Worm (Caenorhabditis elegans) whole organism, L1 larva: ENCODE measurements around the gene F36G3.2.

ENCODE experiments used
- C04F5.9 ChIP-seq: sonication (generic microtip); optimal IDR thresholded peaks from 2 replicates; lab custom pipeline; 2016; ENCODE audit warnings: missing genetic modification characterization, missing compliant biosample characterization
- C16A3.4 ChIP-seq: fragments of 150-350 bp; optimal IDR thresholded peaks from 2 replicates; lab custom pipeline; 2014; ENCODE audit warnings: missing biosample characterization, missing genetic modification characterization
- C34B4.2 ChIP-seq: sonication (generic microtip); optimal IDR thresholded peaks from 2 replicates; lab custom pipeline; 2017; ENCODE audit warnings: mild to moderate bottlenecking, missing genetic modification characterization, missing compliant biosample characterization
- aha-1 ChIP-seq: fragments of 150-350 bp; optimal IDR thresholded peaks from 2 replicates; lab custom pipeline; 2014; ENCODE audit warnings: missing biosample characterization, missing genetic modification characterization
- alr-1 ChIP-seq: fragments of 200-800 bp; sonication (Bioruptor generic); optimal IDR thresholded peaks from 2 replicates; lab custom pipeline; 2018; ENCODE audit warnings: borderline replicate concordance, mild to moderate bottlenecking, missing genetic modification characterization, missing compliant biosample characterization
- aly-2 ChIP-seq: fragments of 150-350 bp; optimal IDR thresholded peaks from 2 replicates; lab custom pipeline; 2014; ENCODE audit warnings: missing biosample characterization, missing genetic modification characterization
- ceh-63 ChIP-seq: fragments of 200-800 bp; sonication (Bioruptor generic); optimal IDR thresholded peaks from 2 replicates; lab custom pipeline; 2018; ENCODE audit warnings: mild to moderate bottlenecking, missing genetic modification characterization, missing compliant biosample characterization
- ceh-8 ChIP-seq: fragments of 200-800 bp; sonication (Bioruptor generic); optimal IDR thresholded peaks from 2 replicates; lab custom pipeline; 2018; ENCODE audit warnings: mild to moderate bottlenecking, missing genetic modification characterization, moderate library complexity, missing compliant biosample characterization
- ceh-82 ChIP-seq, 3 experiments: fragments of 150-350 bp in 1 of 3; sonication (generic microtip) in 2 of 3; optimal IDR thresholded peaks; 2 replicates each; lab custom pipeline; 2014 to 2017; ENCODE audit warnings: missing biosample characterization in 3 of 3, missing genetic modification characterization in 3 of 3
- ceh-88 ChIP-seq: fragments of 200-800 bp; sonication (Bioruptor generic); IDR thresholded peaks from 2 replicates; pipeline ENCODE4 v1.3.6; 2022; ENCODE audit warnings: missing genetic modification characterization, missing compliant biosample characterization
- ceh-90 ChIP-seq: sonication (generic microtip); optimal IDR thresholded peaks from 2 replicates; lab custom pipeline; 2016; ENCODE audit warnings: missing genetic modification characterization, missing compliant biosample characterization
- efl-1 ChIP-seq, 4 experiments: fragments of 150-350 bp; optimal IDR thresholded peaks in 3 of 4; peaks in 1 of 4; 1 replicate in 1 of 4; 2 replicates in 3 of 4; lab custom pipeline; 2014; ENCODE audit warnings: missing biosample characterization in 2 of 4, missing genetic modification characterization in 2 of 4, missing genetic modification reagents in 2 of 4
- efl-3 ChIP-seq: fragments of 200-800 bp; sonication (Bioruptor generic); optimal IDR thresholded peaks from 2 replicates; lab custom pipeline; 2018; ENCODE audit warnings: mild to moderate bottlenecking, missing genetic modification characterization, missing compliant biosample characterization
- egl-13 ChIP-seq: sonication (generic microtip); optimal IDR thresholded peaks from 2 replicates; lab custom pipeline; 2016; ENCODE audit warnings: missing genotype, missing genetic modification reagents, missing genetic modification characterization, missing compliant biosample characterization
- egl-27 ChIP-seq, 2 experiments: fragments of 150-350 bp in 1 of 2; sonication (generic microtip); optimal IDR thresholded peaks; 3 replicates each; lab custom pipeline; 2017 to 2018; ENCODE audit warnings: missing biosample characterization in 2 of 2, missing genetic modification characterization in 2 of 2, missing genetic modification reagents in 2 of 2
- elt-2 ChIP-seq: sonication (generic microtip); optimal IDR thresholded peaks from 2 replicates; lab custom pipeline; 2016; ENCODE audit warnings: missing genetic modification characterization, mild to moderate bottlenecking, inconsistent platforms, missing compliant biosample characterization, missing genetic modification reagents
- fos-1 ChIP-seq: fragments of 150-350 bp; optimal IDR thresholded peaks from 2 replicates; lab custom pipeline; 2014; ENCODE audit warnings: missing biosample characterization, missing genetic modification characterization
- grh-1 ChIP-seq: fragments of 200-800 bp; sonication (Bioruptor generic); IDR thresholded peaks from 2 replicates; pipeline ENCODE4 v1.3.6; 2022; ENCODE audit warnings: missing genetic modification reagents, missing genetic modification characterization, missing compliant biosample characterization
- hlh-4 ChIP-seq: sonication (generic microtip); optimal IDR thresholded peaks from 2 replicates; lab custom pipeline; 2016; ENCODE audit warnings: mild to moderate bottlenecking, missing genetic modification characterization, missing compliant biosample characterization
- hpl-2 ChIP-seq: fragments of 150-350 bp; optimal IDR thresholded peaks from 2 replicates; lab custom pipeline; 2014; ENCODE audit warnings: missing biosample characterization, missing genetic modification reagents, missing genetic modification characterization
- irx-1 ChIP-seq: sonication (generic microtip); optimal IDR thresholded peaks from 2 replicates; lab custom pipeline; 2016; ENCODE audit warnings: missing genetic modification characterization, missing compliant biosample characterization
- isw-1 ChIP-seq: fragments of 200-800 bp; sonication (Bioruptor generic); IDR thresholded peaks from 2 replicates; pipeline ENCODE4 v1.3.6; 2022; ENCODE audit warnings: missing genetic modification characterization, missing compliant biosample characterization
- lin-14 ChIP-seq: fragments of 200-800 bp; sonication (Bioruptor generic); optimal IDR thresholded peaks from 2 replicates; lab custom pipeline; 2018; ENCODE audit warnings: mild to moderate bottlenecking, missing genetic modification characterization, moderate library complexity, missing compliant biosample characterization
- lin-15B ChIP-seq: fragments of 150-350 bp; sonication (generic microtip); optimal IDR thresholded peaks from 3 replicates; lab custom pipeline; 2014; ENCODE audit warnings: missing biosample characterization, missing genetic modification characterization
- lin-39 ChIP-seq: fragments of 150-350 bp; optimal IDR thresholded peaks from 2 replicates; lab custom pipeline; 2014; ENCODE audit warnings: missing biosample characterization, missing genetic modification reagents, missing genetic modification characterization
- lsy-2 ChIP-seq, 2 experiments: fragments of 150-350 bp; optimal IDR thresholded peaks; 2 replicates each; lab custom pipeline; 2014; ENCODE audit warnings: missing biosample characterization in 2 of 2, missing genetic modification characterization in 2 of 2
- mab-9 ChIP-seq: fragments of 200-800 bp; sonication (Bioruptor generic); IDR thresholded peaks from 2 replicates; pipeline ENCODE4 v1.3.6; 2022; ENCODE audit warnings: missing genetic modification reagents, missing genetic modification characterization, missing compliant biosample characterization
- mdl-1 ChIP-seq, 2 experiments: fragments of 150-350 bp; optimal IDR thresholded peaks; 2 replicates each; lab custom pipeline; 2014 to 2017; ENCODE audit warnings: missing biosample characterization in 2 of 2, missing genetic modification characterization in 2 of 2, inconsistent platforms in 1 of 2
- mef-2 ChIP-seq: fragments of 150-350 bp; optimal IDR thresholded peaks from 2 replicates; lab custom pipeline; 2014; ENCODE audit warnings: missing biosample characterization, missing genetic modification characterization
- mep-1 ChIP-seq: fragments of 150-350 bp; optimal IDR thresholded peaks from 2 replicates; lab custom pipeline; 2014; ENCODE audit warnings: missing biosample characterization, missing genetic modification characterization
- nhr-19 ChIP-seq: fragments of 200-800 bp; sonication (Bioruptor generic); conservative IDR thresholded peaks from 2 replicates; pipeline ENCODE4 v1.3.6; 2022; ENCODE audit warnings: missing genetic modification characterization, missing compliant biosample characterization
- nhr-20 ChIP-seq: sonication (generic microtip); optimal IDR thresholded peaks from 2 replicates; lab custom pipeline; 2016; ENCODE audit warnings: mild to moderate bottlenecking, missing genetic modification characterization, missing compliant biosample characterization
- nhr-237 ChIP-seq: fragments of 150-350 bp; optimal IDR thresholded peaks from 2 replicates; lab custom pipeline; 2014; ENCODE audit warnings: missing biosample characterization, missing genetic modification characterization
- nhr-28 ChIP-seq: fragments of 150-350 bp; optimal IDR thresholded peaks from 2 replicates; lab custom pipeline; 2014; ENCODE audit warnings: missing biosample characterization, missing genetic modification characterization
- nhr-71 ChIP-seq: sonication (generic microtip); optimal IDR thresholded peaks from 2 replicates; lab custom pipeline; 2016; ENCODE audit warnings: mild to moderate bottlenecking, missing genetic modification characterization, moderate library complexity, missing compliant biosample characterization
- nhr-76 ChIP-seq: sonication (generic microtip); optimal IDR thresholded peaks from 2 replicates; lab custom pipeline; 2017; ENCODE audit warnings: missing biosample characterization, missing genetic modification characterization
- nhr-77 ChIP-seq: fragments of 150-350 bp; optimal IDR thresholded peaks from 2 replicates; lab custom pipeline; 2014; ENCODE audit warnings: missing biosample characterization, missing genetic modification characterization
- nhr-84 ChIP-seq: sonication (generic microtip); optimal IDR thresholded peaks from 2 replicates; lab custom pipeline; 2017; ENCODE audit warnings: missing biosample characterization, missing genetic modification characterization
- nhr-85 ChIP-seq: sonication (generic microtip); peaks from one replicate; lab custom pipeline; 2016; ENCODE audit warnings: missing genetic modification characterization, inconsistent platforms, missing compliant biosample characterization
- pag-3 ChIP-seq: sonication (generic microtip); optimal IDR thresholded peaks from 2 replicates; lab custom pipeline; 2017; ENCODE audit warnings: missing genetic modification characterization, mild to moderate bottlenecking, missing compliant biosample characterization, antibody characterized with exemption, borderline replicate concordance; ENCODE audit not compliant: insufficient read depth
- pax-3 ChIP-seq: fragments of 200-800 bp; sonication (Bioruptor generic); optimal IDR thresholded peaks from 2 replicates; lab custom pipeline; 2018; ENCODE audit warnings: mild to moderate bottlenecking, missing genetic modification characterization, moderate library complexity, missing compliant biosample characterization
- pqm-1 ChIP-seq: sonication (generic microtip); optimal IDR thresholded peaks from 3 replicates; lab custom pipeline; 2017; ENCODE audit warnings: missing biosample characterization, missing genetic modification characterization
- skn-1 ChIP-seq: fragments of 150-350 bp; optimal IDR thresholded peaks from 2 replicates; lab custom pipeline; 2014; ENCODE audit warnings: missing biosample characterization, missing genetic modification characterization
- sup-37 ChIP-seq: fragments of 200-800 bp; sonication (Bioruptor generic); optimal IDR thresholded peaks from 2 replicates; lab custom pipeline; 2018; ENCODE audit warnings: mild to moderate bottlenecking, missing genetic modification characterization, missing compliant biosample characterization
- unc-130 ChIP-seq: fragments of 150-350 bp; optimal IDR thresholded peaks from 2 replicates; lab custom pipeline; 2017; ENCODE audit warnings: missing biosample characterization, missing genetic modification characterization, inconsistent platforms
- unc-30 ChIP-seq: sonication (generic microtip); optimal IDR thresholded peaks from 2 replicates; lab custom pipeline; 2017; ENCODE audit warnings: missing biosample characterization, missing genetic modification characterization
- unc-62 ChIP-seq: fragments of 150-350 bp; optimal IDR thresholded peaks from 2 replicates; lab custom pipeline; 2014; ENCODE audit warnings: missing biosample characterization, missing genetic modification reagents, missing genetic modification characterization
- unc-98 ChIP-seq: fragments of 200-800 bp; sonication (Bioruptor generic); IDR thresholded peaks from 2 replicates; pipeline ENCODE4 v1.3.6; 2022; ENCODE audit warnings: missing genetic modification characterization, missing compliant biosample characterization
- xbp-1 ChIP-seq: sonication (generic microtip); optimal IDR thresholded peaks from 2 replicates; lab custom pipeline; 2016; ENCODE audit warnings: missing genetic modification characterization, missing compliant biosample characterization
- zag-1 ChIP-seq: fragments of 150-350 bp; optimal IDR thresholded peaks from 2 replicates; lab custom pipeline; 2014; ENCODE audit warnings: missing biosample characterization, missing genetic modification characterization

The F36G3.2 gene

DNA sequence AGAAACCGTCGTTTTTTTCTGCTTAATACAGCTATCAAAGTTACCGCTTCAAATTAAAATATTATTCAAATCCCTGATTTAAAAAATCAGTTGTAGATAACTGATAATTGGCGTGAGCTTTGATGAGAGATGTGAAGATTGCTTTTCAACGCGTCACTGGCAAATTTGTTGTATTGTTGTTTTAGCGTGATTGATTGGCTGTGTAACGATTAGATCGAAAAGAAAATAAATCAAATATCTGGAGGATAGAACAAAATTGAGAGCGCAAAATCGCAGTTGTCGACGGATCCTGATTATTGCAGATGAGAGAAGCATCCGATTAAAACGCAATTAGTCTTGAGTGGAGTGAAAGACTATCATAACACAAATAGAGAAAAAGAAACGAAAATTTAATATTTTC lies 46.8 kb upstream of the F36G3.2 start (continued):
- TF ChIP-seq nhr-19 (GFP tag; lab: Robert Waterston, UW) (no peak), nhr-71 (tag; lab: Kevin White, UChicago) (peak; percentile 45), lsy-2 (tag; optimal IDR thresholded peaks at IDR 0.05; lab: Kevin White, UChicago) (peak in 1 of 2 experiments; percentile 5), aly-2 (tag; lab: Kevin White, UChicago) (no peak), xbp-1 (tag; lab: Kevin White, UChicago) (no peak)
- TF ChIP-seq, all 84 proteins: peak for 5

DNA sequence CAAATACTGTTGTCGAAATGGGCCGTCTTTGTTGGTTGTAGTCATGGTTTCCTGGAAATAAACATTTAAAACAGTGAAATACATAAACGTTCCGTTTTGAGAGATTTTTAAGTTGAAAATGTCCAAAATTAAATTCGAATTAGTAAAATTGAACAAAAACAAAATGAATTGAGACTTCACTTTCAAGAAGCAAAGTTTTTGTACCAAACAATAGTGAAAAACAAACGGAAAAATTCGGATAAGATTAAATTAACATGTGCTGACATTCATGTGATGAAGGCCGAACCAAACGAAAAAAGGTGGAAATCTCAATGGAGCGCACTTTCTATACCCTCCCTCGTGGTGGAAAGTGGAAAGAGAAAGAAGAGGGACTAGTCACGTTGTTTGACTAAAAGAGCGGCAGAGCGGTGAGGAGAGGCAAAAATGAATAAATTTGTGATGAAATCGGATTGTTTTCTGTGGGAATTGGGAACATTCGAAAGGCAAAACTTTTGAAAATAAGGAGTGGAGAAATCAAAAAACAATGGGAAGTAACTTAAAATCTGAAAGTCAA lies 44.0 kb upstream of the F36G3.2 start, which contains the start of gene ipla-2:
Gene ipla-2, minus strand, starts transcription at position 51 of the 553 bp plus-strand sequence.
- TF ChIP-seq C34B4.2 (tag; lab: Kevin White, UChicago), result no peak
- peak; percentile 68 for TF ChIP-seq hpl-2 (GFP tag; lab: Kevin White, UChicago)
- TF ChIP-seq nhr-85 (tag; lab: Kevin White, UChicago), result peak; percentile 69
- peak; percentile 9 for TF ChIP-seq mef-2 (tag; lab: Kevin White, UChicago)
- no peak for TF ChIP-seq hlh-4 (tag; lab: Kevin White, UChicago)
- TF ChIP-seq nhr-84 (tag; lab: Kevin White, UChicago), result no peak
- TF ChIP-seq skn-1 (tag; lab: Kevin White, UChicago), result peak; percentile 87
- TF ChIP-seq lin-14 (GFP tag; lab: Kevin White, UChicago), result peak; percentile 94
- TF ChIP-seq ceh-90 (tag; lab: Kevin White, UChicago), result no peak
- peak; percentile 15 for TF ChIP-seq egl-13 (tag; lab: Kevin White, UChicago)
- peak in 1 of 2 experiments; percentile 92 for TF ChIP-seq mdl-1 (tag; optimal IDR thresholded peaks at IDR 0.05; lab: Kevin White, UChicago)
- no peak for TF ChIP-seq nhr-28 (tag; lab: Kevin White, UChicago)
- TF ChIP-seq mab-9, result no peak
- TF ChIP-seq nhr-77 (tag; lab: Kevin White, UChicago), result no peak
- peak; percentile 32 for TF ChIP-seq ceh-8 (GFP tag; lab: Kevin White, UChicago)
- no peak for TF ChIP-seq nhr-76 (tag; lab: Kevin White, UChicago)
- no peak for TF ChIP-seq alr-1 (tag; lab: Kevin White, UChicago)
- TF ChIP-seq mep-1 (tag; lab: Kevin White, UChicago), result peak; percentile 81
- TF ChIP-seq elt-2 (tag; lab: Kevin White, UChicago), result no peak
- peak; percentile 39; the same call in 1 of the 2 replicates for TF ChIP-seq nhr-19 (GFP tag; lab: Robert Waterston, UW)
- TF ChIP-seq fos-1 (tag; lab: Kevin White, UChicago), result no peak
- TF ChIP-seq C16A3.4, result peak; percentile 65
- no peak for TF ChIP-seq unc-62 (GFP tag; lab: Kevin White, UChicago)
- no peak for TF ChIP-seq sup-37 (GFP tag; lab: Kevin White, UChicago)
- TF ChIP-seq zag-1, result no peak
- TF ChIP-seq unc-130 (tag; lab: Kevin White, UChicago), result no peak
- TF ChIP-seq ceh-63 (GFP tag; lab: Kevin White, UChicago), result no peak
- TF ChIP-seq aha-1 (tag; lab: Kevin White, UChicago), result no peak
- TF ChIP-seq unc-98 (GFP tag; lab: Robert Waterston, UW), result no peak
- no peak for TF ChIP-seq lin-15B
- TF ChIP-seq unc-30, result no peak
- TF ChIP-seq isw-1 (GFP tag; lab: Robert Waterston, UW), result peak; percentile 23
- TF ChIP-seq pax-3 (tag; lab: Kevin White, UChicago), result peak; percentile 17
- TF ChIP-seq egl-27 (tag; optimal IDR thresholded peaks at IDR 0.05; lab: Kevin White, UChicago), result no peak
- TF ChIP-seq efl-3, result no peak
- TF ChIP-seq pag-3 (tag; lab: Kevin White, UChicago), result peak; percentile 50
- TF ChIP-seq lin-39, result no peak
- no peak for TF ChIP-seq grh-1 (GFP tag; lab: Robert Waterston, UW)
- peak; percentile 26 to 30 for TF ChIP-seq efl-1 (optimal IDR thresholded peaks at IDR 0.05; lab: Kevin White, UChicago)
- TF ChIP-seq efl-1 (GFP tag; optimal IDR thresholded peaks at IDR 0.05 in 1 of 2; lab: Kevin White, UChicago), result peak; percentile 34 to 65
- TF ChIP-seq pqm-1 (tag; lab: Kevin White, UChicago), result no peak
- no peak for TF ChIP-seq C04F5.9 (tag; lab: Kevin White, UChicago)
- TF ChIP-seq irx-1 (tag; lab: Kevin White, UChicago), result peak; percentile 31
- TF ChIP-seq nhr-20 (tag; lab: Kevin White, UChicago), result peak; percentile 78
- peak in 2 of 3 experiments; percentile 11 to 70 for TF ChIP-seq ceh-82 (tag; optimal IDR thresholded peaks at IDR 0.05; lab: Kevin White, UChicago)
- TF ChIP-seq ceh-88 (GFP tag; lab: Robert Waterston, UW), result no peak
- TF ChIP-seq nhr-237 (tag; lab: Kevin White, UChicago), result no peak
